Fruit fly (Drosophila melanogaster) whole organism, embryonic: ENCODE measurements around the gene CG31431.
A peak's percentile ranks its signal among the peaks of the same experiment; 100 is the strongest.

Source experiments
- Ada2b ChIP-seq: fragments of 200-800 bp; sonication (Bioruptor generic); IDR thresholded peaks from 2 replicates; pipeline ENCODE4 v1.3.6; 2022; ENCODE audit warnings: missing biosample characterization, missing genetic modification characterization
- Aef1 ChIP-seq: fragments of 200-800 bp; sonication (Bioruptor generic); IDR thresholded peaks from 3 replicates; pipeline ENCODE4 v1.3.6; 2022; ENCODE audit warnings: missing biosample characterization, missing genetic modification characterization
- Antp ChIP-seq: fragments of 200-800 bp; sonication (Bioruptor generic); optimal IDR thresholded peaks from 3 replicates; lab custom pipeline; 2016; ENCODE audit warnings: missing biosample characterization, missing genetic modification characterization
- B-H1 ChIP-seq: fragments of 200-800 bp; sonication (Bioruptor generic); IDR thresholded peaks from 3 replicates; pipeline ENCODE4 v1.3.6; 2022; ENCODE audit warnings: missing biosample characterization, missing genetic modification characterization
- BEAF-32 ChIP-seq: fragments of 200-800 bp; sonication (Bioruptor generic); optimal IDR thresholded peaks from 3 replicates; lab custom pipeline; 2017; ENCODE audit warnings: missing biosample characterization, missing genetic modification characterization, mild to moderate bottlenecking, moderate library complexity, missing genetic modification reagents
- Bdp1 ChIP-seq: fragments of 200-800 bp; sonication (Bioruptor generic); optimal IDR thresholded peaks from 3 replicates; lab custom pipeline; 2016; ENCODE audit warnings: missing biosample characterization, missing genetic modification characterization
- C15 ChIP-seq: fragments of 200-800 bp; sonication (Bioruptor generic); IDR thresholded peaks from 3 replicates; pipeline ENCODE4 v1.3.6; 2022; ENCODE audit warnings: missing biosample characterization, missing genetic modification characterization
- CG10462 ChIP-seq: fragments of 200-800 bp; sonication (Bioruptor generic); optimal IDR thresholded peaks from 2 replicates; lab custom pipeline; 2016; ENCODE audit warnings: missing biosample characterization, missing genetic modification characterization
- CG10979 ChIP-seq: fragments of 200-800 bp; sonication (Bioruptor generic); optimal IDR thresholded peaks from 2 replicates; lab custom pipeline; 2018; ENCODE audit warnings: missing biosample characterization, mild to moderate bottlenecking, missing genetic modification characterization, moderate library complexity
- CG11695 ChIP-seq: fragments of 200-800 bp; sonication (Bioruptor generic); IDR thresholded peaks from 3 replicates; pipeline ENCODE4 v1.3.6; 2022; ENCODE audit warnings: missing biosample characterization, missing genetic modification characterization
- CG12744 ChIP-seq: fragments of 200-800 bp; sonication (Bioruptor generic); optimal IDR thresholded peaks from 2 replicates; lab custom pipeline; 2016; ENCODE audit warnings: missing biosample characterization, missing genetic modification characterization
- CG14050 ChIP-seq: fragments of 200-800 bp; sonication (Bioruptor generic); IDR thresholded peaks from 3 replicates; pipeline ENCODE4 v1.3.6; 2022; ENCODE audit warnings: missing biosample characterization, missing genetic modification characterization
- CG17385 ChIP-seq: fragments of 200-800 bp; sonication (Bioruptor generic); optimal IDR thresholded peaks from 3 replicates; lab custom pipeline; 2018; ENCODE audit warnings: missing biosample characterization, mild to moderate bottlenecking, missing genetic modification characterization
- CG17612 ChIP-seq: fragments of 200-800 bp; sonication (Bioruptor generic); IDR thresholded peaks from 2 replicates; pipeline ENCODE4 v1.3.6; 2022; ENCODE audit warnings: missing biosample characterization, missing genetic modification characterization
- CG18011 ChIP-seq: fragments of 200-800 bp; sonication (Bioruptor generic); optimal IDR thresholded peaks from 2 replicates; lab custom pipeline; 2017; ENCODE audit warnings: missing biosample characterization, missing genetic modification characterization, mild to moderate bottlenecking, moderate library complexity, missing genotype
- CG18599 ChIP-seq: fragments of 200-800 bp; sonication (Bioruptor generic); optimal IDR thresholded peaks from 3 replicates; lab custom pipeline; 2017; ENCODE audit warnings: missing biosample characterization, missing genetic modification characterization, mild to moderate bottlenecking, moderate library complexity, missing genetic modification reagents
- CG31441 ChIP-seq: fragments of 200-800 bp; sonication (Bioruptor generic); IDR thresholded peaks from 2 replicates; pipeline ENCODE4 v1.3.6; 2022; ENCODE audit warnings: missing biosample characterization, missing genetic modification characterization
- CG6654 ChIP-seq: fragments of 200-800 bp; sonication (Bioruptor generic); optimal IDR thresholded peaks from 2 replicates; lab custom pipeline; 2017; ENCODE audit warnings: missing biosample characterization, mild to moderate bottlenecking, missing genetic modification characterization
- Chrac-16 ChIP-seq: fragments of 200-800 bp; sonication (Bioruptor generic); optimal IDR thresholded peaks from 3 replicates; lab custom pipeline; 2016; ENCODE audit warnings: missing biosample characterization, missing genetic modification characterization
- Ets97D ChIP-seq: fragments of 200-800 bp; sonication (Bioruptor generic); optimal IDR thresholded peaks from 3 replicates; lab custom pipeline; 2016; ENCODE audit warnings: missing biosample characterization, missing genetic modification characterization
- Fer3 ChIP-seq: fragments of 200-800 bp; sonication (Bioruptor generic); optimal IDR thresholded peaks from 2 replicates; lab custom pipeline; 2018; ENCODE audit warnings: missing biosample characterization, mild to moderate bottlenecking, missing genetic modification characterization, moderate library complexity
- HLHmδ ChIP-seq: fragments of 200-800 bp; sonication (Bioruptor generic); optimal IDR thresholded peaks from 2 replicates; lab custom pipeline; 2018; ENCODE audit warnings: missing biosample characterization, mild to moderate bottlenecking, missing genetic modification characterization, moderate library complexity
- HmgD ChIP-seq: fragments of 200-800 bp; sonication (Bioruptor generic); optimal IDR thresholded peaks from 3 replicates; lab custom pipeline; 2016; ENCODE audit warnings: missing biosample characterization, missing genetic modification characterization
- Hmr ChIP-seq: fragments of 200-800 bp; sonication (Bioruptor generic); optimal IDR thresholded peaks from 3 replicates; lab custom pipeline; 2017; ENCODE audit warnings: mild to moderate bottlenecking, missing biosample characterization, missing genetic modification reagents, missing genetic modification characterization
- Hr3 ChIP-seq: fragments of 200-800 bp; sonication (Bioruptor generic); optimal IDR thresholded peaks from 3 replicates; lab custom pipeline; 2016; ENCODE audit warnings: missing biosample characterization, missing genetic modification characterization
- Lpt ChIP-seq: fragments of >200 bp; optimal IDR thresholded peaks from 2 replicates; lab custom pipeline; 2018; ENCODE audit warnings: missing biosample characterization, missing genetic modification characterization
- Rx ChIP-seq: fragments of 200-800 bp; sonication (Bioruptor generic); IDR thresholded peaks from 2 replicates; pipeline ENCODE4 v1.3.6; 2022; ENCODE audit warnings: missing biosample characterization, missing genetic modification characterization
- Spps ChIP-seq: fragments of 200-800 bp; sonication (Bioruptor generic); optimal IDR thresholded peaks from 2 replicates; lab custom pipeline; 2018; ENCODE audit warnings: missing biosample characterization, mild to moderate bottlenecking, missing genetic modification characterization
- Sry-β ChIP-seq: fragments of 200-800 bp; sonication (Bioruptor generic); optimal IDR thresholded peaks from 2 replicates; lab custom pipeline; 2018; ENCODE audit warnings: missing biosample characterization, mild to moderate bottlenecking, missing genetic modification characterization, moderate library complexity
- Usf ChIP-seq: fragments of 200-800 bp; sonication (Bioruptor generic); optimal IDR thresholded peaks from 2 replicates; lab custom pipeline; 2017; ENCODE audit warnings: missing genotype, missing biosample characterization, missing genetic modification characterization
- al ChIP-seq: fragments of 200-800 bp; sonication (Bioruptor generic); IDR thresholded peaks from 2 replicates; pipeline ENCODE4 v1.3.6; 2022; ENCODE audit warnings: missing biosample characterization, missing genetic modification characterization
- az2 ChIP-seq: fragments of 200-800 bp; sonication (Bioruptor generic); optimal IDR thresholded peaks from 3 replicates; lab custom pipeline; 2016; ENCODE audit warnings: missing biosample characterization, missing genetic modification characterization
- cg ChIP-seq: fragments of 200-800 bp; sonication (Bioruptor generic); optimal IDR thresholded peaks from 3 replicates; lab custom pipeline; 2019; ENCODE audit warnings: missing biosample characterization, mild to moderate bottlenecking, missing genetic modification characterization, moderate library complexity
- chinmo ChIP-seq: fragments of 200-800 bp; sonication (Bioruptor generic); IDR thresholded peaks from 4 replicates; pipeline ENCODE4 v1.3.6; 2022; ENCODE audit warnings: missing biosample characterization, missing genetic modification characterization; ENCODE audit not compliant: partially characterized antibody
- chn ChIP-seq: fragments of 200-800 bp; sonication (Bioruptor generic); optimal IDR thresholded peaks from 2 replicates; lab custom pipeline; 2016; ENCODE audit warnings: missing biosample characterization, missing genetic modification characterization
- corto ChIP-seq: fragments of 200-800 bp; sonication (Bioruptor generic); optimal IDR thresholded peaks from 2 replicates; lab custom pipeline; 2016; ENCODE audit warnings: missing biosample characterization, mild to moderate bottlenecking, missing genetic modification characterization, moderate library complexity
- crc ChIP-seq: fragments of 200-800 bp; sonication (Bioruptor generic); optimal IDR thresholded peaks from 2 replicates; lab custom pipeline; 2016; ENCODE audit warnings: missing biosample characterization, missing genetic modification characterization
- dati ChIP-seq: fragments of 200-800 bp; sonication (Bioruptor generic); IDR thresholded peaks from 2 replicates; pipeline ENCODE4 v1.3.6; 2022; ENCODE audit warnings: missing biosample characterization, missing genetic modification characterization
- disco-r ChIP-seq: fragments of 200-800 bp; sonication (Bioruptor generic); optimal IDR thresholded peaks from 2 replicates; lab custom pipeline; 2016; ENCODE audit warnings: missing biosample characterization, missing genetic modification characterization
- eyg ChIP-seq: fragments of 200-800 bp; sonication (Bioruptor generic); optimal IDR thresholded peaks from 3 replicates; lab custom pipeline; 2016; ENCODE audit warnings: missing biosample characterization, missing genetic modification characterization
- fru ChIP-seq: fragments of >200 bp; optimal IDR thresholded peaks from 2 replicates; lab custom pipeline; 2017
- grau ChIP-seq: fragments of 200-800 bp; optimal IDR thresholded peaks from 3 replicates; lab custom pipeline; 2019; ENCODE audit warnings: missing biosample characterization, mild to moderate bottlenecking, missing genetic modification characterization, moderate library complexity
- ind ChIP-seq: fragments of 200-800 bp; sonication (Bioruptor generic); optimal IDR thresholded peaks from 3 replicates; lab custom pipeline; 2016; ENCODE audit warnings: missing biosample characterization, missing genetic modification characterization
- lov ChIP-seq, 2 experiments: fragments of 200-800 bp in 1 of 2; fragments of >200 bp in 1 of 2; sonication (Bioruptor generic) in 1 of 2; IDR thresholded peaks in 1 of 2; optimal IDR thresholded peaks in 1 of 2; 2 replicates in 1 of 2; 3 replicates in 1 of 2; pipeline versions ENCODE4 v1.3.6 to Lab custom; 2017 to 2022; ENCODE audit warnings: missing biosample characterization in 1 of 2, missing genetic modification characterization in 1 of 2
- pnt ChIP-seq: fragments of 200-800 bp; sonication (Bioruptor generic); optimal IDR thresholded peaks from 3 replicates; lab custom pipeline; 2016; ENCODE audit warnings: missing biosample characterization, missing genetic modification characterization
- rib ChIP-seq: fragments of 200-800 bp; sonication (Bioruptor generic); IDR thresholded peaks from 2 replicates; pipeline ENCODE4 v1.3.6; 2022; ENCODE audit warnings: missing biosample characterization, missing genetic modification characterization
- vfl ChIP-seq: fragments of 200-800 bp; sonication (Bioruptor generic); optimal IDR thresholded peaks from 2 replicates; lab custom pipeline; 2016; ENCODE audit warnings: missing biosample characterization, missing genetic modification characterization
- vvl ChIP-seq: fragments of 200-800 bp; sonication (Bioruptor generic); IDR thresholded peaks from 2 replicates; pipeline ENCODE4 v1.3.6; 2022; ENCODE audit warnings: missing biosample characterization, missing genetic modification characterization
- wek ChIP-seq: fragments of 200-800 bp; sonication (Bioruptor generic); optimal IDR thresholded peaks from 3 replicates; lab custom pipeline; 2018; ENCODE audit warnings: missing biosample characterization, mild to moderate bottlenecking, missing genetic modification characterization, moderate library complexity
- zen ChIP-seq: fragments of 200-800 bp; sonication (Bioruptor generic); optimal IDR thresholded peaks from 3 replicates; lab custom pipeline; 2018; ENCODE audit warnings: missing biosample characterization, mild to moderate bottlenecking, missing genetic modification characterization, moderate library complexity

Gene CG31431

DNA sequence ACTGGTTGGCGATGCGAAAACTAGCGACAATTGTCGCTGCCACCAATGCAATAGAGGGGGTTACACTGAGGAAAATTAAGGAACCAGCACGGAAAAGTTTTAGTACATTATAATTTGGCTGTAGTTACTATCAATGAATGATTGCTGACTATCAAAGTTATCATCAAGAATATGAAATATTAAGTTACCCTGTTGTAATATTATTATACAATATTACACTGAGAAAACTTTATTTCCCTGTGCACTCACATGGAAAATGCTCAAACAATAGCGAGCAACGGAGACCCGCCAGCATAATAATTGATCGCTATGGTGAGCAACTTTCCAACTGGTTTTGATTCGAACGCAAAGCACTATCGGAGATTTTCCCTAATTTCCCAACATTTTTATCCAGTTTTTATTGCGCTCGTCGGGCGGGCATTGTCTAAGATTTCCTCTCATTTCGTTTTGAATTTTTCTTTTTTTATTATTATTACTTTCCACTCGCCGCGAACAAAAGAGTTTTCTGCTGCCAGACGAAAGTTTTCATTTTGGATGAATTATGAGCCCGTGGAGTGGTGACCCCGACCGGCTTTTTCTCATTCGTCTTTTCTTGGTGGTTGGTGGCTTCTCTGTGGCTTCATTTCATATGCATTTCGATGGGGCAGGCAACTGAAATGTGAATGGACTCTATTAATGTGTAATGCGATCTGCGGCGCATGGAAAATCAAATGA lies 8.2 kb upstream of the CG31431 start (continued):
- TF ChIP-seq Aef1 (GFP tag; lab: Robert Waterston, UW) (0 out of 3 replicates have a peak, but pooled peaks have one; percentile 35), fru (lab: Kevin White, UChicago) (no peak), Fer3 (tag; lab: Kevin White, UChicago) (peak; percentile 25), az2 (GFP tag; lab: Kevin White, UChicago) (peak; percentile 85), Usf (peak; percentile 7), wek (GFP tag; lab: Kevin White, UChicago) (peak; percentile 80), CG10462 (peak; percentile 67), crc (GFP tag; lab: Kevin White, UChicago) (no peak), C15 (no peak), CG31441 (peak; percentile 89), Lpt (GFP tag; lab: Kevin White, UChicago) (no peak), rib (no peak), cg (GFP tag; lab: Kevin White, UChicago) (no peak), chn (GFP tag; lab: Kevin White, UChicago) (peak; percentile 68), CG18599 (GFP tag; lab: Kevin White, UChicago) (peak; percentile 3), disco-r (GFP tag; lab: Kevin White, UChicago) (peak; percentile 47), chinmo (GFP tag; lab: Robert Waterston, UW) (no peak), Hmr (GFP tag; lab: Kevin White, UChicago) (peak; percentile 54), Bdp1 (GFP tag; lab: Kevin White, UChicago) (peak; percentile 9), zen (peak; percentile 30), lov (optimal IDR thresholded peaks at IDR 0.05; lab: Kevin White, UChicago) (no peak), lov (GFP tag; IDR thresholded peaks at IDR 0.05; lab: Robert Waterston, UW) (0 out of 3 replicates have a peak, but pooled peaks have one; percentile 6), CG11695 (peak; percentile 62; the same call in 2 of the 3 replicates), CG6654 (GFP tag; lab: Kevin White, UChicago) (peak; percentile 8), CG12744 (GFP tag; lab: Kevin White, UChicago) (no peak), Chrac-16 (GFP tag; lab: Kevin White, UChicago) (peak; percentile 72), Ada2b (GFP tag; lab: Robert Waterston, UW) (peak; percentile 22; the same call in 1 of the 2 replicates), pnt (peak; percentile 80), HmgD (GFP tag; lab: Kevin White, UChicago) (no peak), corto (GFP tag; lab: Kevin White, UChicago) (no peak), CG18011 (no peak), HLHmδ (GFP tag; lab: Kevin White, UChicago) (no peak), CG10979 (tag; lab: Kevin White, UChicago) (peak; percentile 86), Spps (tag; lab: Kevin White, UChicago) (peak; percentile 56), B-H1 (GFP tag; lab: Robert Waterston, UW) (no peak), Rx (peak; percentile 65), Antp (GFP tag; lab: Kevin White, UChicago) (peak; percentile 63), Hr3 (peak; percentile 77), Ets97D (no peak), grau (peak; percentile 83), CG17385 (GFP tag; lab: Kevin White, UChicago) (peak; percentile 77), CG14050 (GFP tag; lab: Robert Waterston, UW) (peak; percentile 27; the same call in 1 of the 3 replicates), Sry-β (GFP tag; lab: Kevin White, UChicago) (peak; percentile 25), al (no peak), CG17612 (no peak), ind (GFP tag; lab: Kevin White, UChicago) (peak; percentile 39), vvl (GFP tag; lab: Robert Waterston, UW) (peak; percentile 90), BEAF-32 (GFP tag; lab: Kevin White, UChicago) (no peak), dati (GFP tag; lab: Robert Waterston, UW) (peak; percentile 59; the same call in 1 of the 2 replicates), vfl (GFP tag; lab: Kevin White, UChicago) (peak; percentile 0), eyg (GFP tag; lab: Kevin White, UChicago) (no peak)
